Worm (Caenorhabditis elegans) whole organism, L4/young adult: Measurements from ENCODE around the gene col-141.

Experiments
- W03F9.2 ChIP-seq: fragments of 150-350 bp; optimal IDR thresholded peaks from 2 replicates; lab custom pipeline; 2014; ENCODE audit warnings: missing biosample characterization, missing genetic modification characterization
- dao-5 ChIP-seq: sonication (generic microtip); optimal IDR thresholded peaks from 2 replicates; lab custom pipeline; 2016; ENCODE audit warnings: missing genotype, missing genetic modification characterization, moderate library complexity, missing compliant biosample characterization
- him-1 ChIP-seq: sonication (generic microtip); optimal IDR thresholded peaks from 2 replicates; lab custom pipeline; 2016; ENCODE audit warnings: missing genotype, missing genetic modification reagents, missing genetic modification characterization, missing compliant biosample characterization

- TF ChIP-seq him-1 (tag; lab: Kevin White, UChicago) (no peak), W03F9.2 (tag; lab: Kevin White, UChicago) (no peak), dao-5 (tag; lab: Kevin White, UChicago) (no peak)
These were observed 6.1 kb upstream of the col-141 start for ce11 chrV:6823432-6823831.
